Worm (Caenorhabditis elegans) whole organism, early embryonic: ENCODE results near the gene mrpl-48.

Experiments
- B0310.2 ChIP-seq: sonication (generic microtip); optimal IDR thresholded peaks from 2 replicates; lab custom pipeline; 2016; ENCODE audit warnings: mild to moderate bottlenecking, missing genetic modification characterization, missing compliant biosample characterization
- aly-1 ChIP-seq: sonication (generic microtip); optimal IDR thresholded peaks from 2 replicates; lab custom pipeline; 2016; ENCODE audit warnings: missing genetic modification characterization, missing compliant biosample characterization
- flt-1 ChIP-seq: fragments of 200-800 bp; sonication (Bioruptor generic); IDR thresholded peaks from 2 replicates; pipeline ENCODE4 v1.3.6; 2022; ENCODE audit warnings: missing genetic modification characterization, missing compliant biosample characterization
- hmbx-1 ChIP-seq: sonication (generic microtip); optimal IDR thresholded peaks from 2 replicates; lab custom pipeline; 2016; ENCODE audit warnings: mild to moderate bottlenecking, missing genetic modification characterization, missing compliant biosample characterization

DNA sequence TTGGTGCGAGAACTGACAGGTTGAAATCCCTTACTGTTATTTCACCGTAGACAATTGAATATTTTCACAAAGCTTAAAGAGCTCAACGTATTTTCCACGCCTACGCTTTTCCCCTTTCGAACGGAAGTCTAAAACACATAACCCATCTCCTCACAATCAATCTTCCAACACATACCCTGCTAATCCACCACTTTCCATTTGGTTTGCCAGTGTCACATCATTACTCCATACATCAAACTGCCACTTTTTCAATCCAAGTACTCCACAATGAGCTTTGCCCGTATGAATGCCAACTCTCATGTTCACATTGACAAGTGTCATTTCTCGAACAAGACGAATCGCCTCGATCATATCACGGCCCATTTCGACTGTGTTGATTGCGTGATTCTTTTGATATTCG is 34.5 kb downstream of the mrpl-48 start:
- TF ChIP-seq flt-1 (GFP tag; lab: Robert Waterston, UW): no peak
- no peak for TF ChIP-seq hmbx-1 (tag; lab: Kevin White, UChicago)
- TF ChIP-seq aly-1 (tag; lab: Kevin White, UChicago): no peak
- no peak for TF ChIP-seq B0310.2 (tag; lab: Kevin White, UChicago)
